Worm (Caenorhabditis elegans) whole organism, young adult: ENCODE measurements around the gene F32H5.3.

Source experiments
- B0019.2 ChIP-seq: fragments of 200-800 bp; sonication (Bioruptor generic); conservative IDR thresholded peaks from 2 replicates; pipeline ENCODE4 v1.3.6; 2022; ENCODE audit warnings: missing genetic modification reagents, missing genetic modification characterization, missing compliant biosample characterization
- B0261.1 ChIP-seq: sonication (generic microtip); optimal IDR thresholded peaks from 2 replicates; lab custom pipeline; 2016; ENCODE audit warnings: mild to moderate bottlenecking, missing genetic modification characterization, moderate library complexity, missing compliant biosample characterization
- ama-1 ChIP-seq, 3 experiments: fragments of 150-350 bp in 1 of 3; sonication (generic microtip) in 2 of 3; optimal IDR thresholded peaks; 2 replicates each; lab custom pipeline; 2014 to 2018; ENCODE audit warnings: missing biosample characterization in 2 of 3, missing genetic modification characterization in 2 of 3, missing genetic modification reagents in 2 of 3
- ceh-40 ChIP-seq: fragments of 200-800 bp; sonication (Bioruptor generic); IDR thresholded peaks from 2 replicates; pipeline ENCODE4 v1.3.6; 2022; ENCODE audit warnings: missing genetic modification characterization, missing compliant biosample characterization
- chd-7 ChIP-seq: sonication (generic microtip); optimal IDR thresholded peaks from 2 replicates; lab custom pipeline; 2016; ENCODE audit warnings: mild to moderate bottlenecking, missing genetic modification characterization, moderate library complexity, missing compliant biosample characterization
- dox-1 ChIP-seq: fragments of 200-800 bp; sonication (Bioruptor generic); IDR thresholded peaks from 2 replicates; pipeline ENCODE4 v1.3.6; 2022; ENCODE audit warnings: missing genetic modification reagents, missing genetic modification characterization, missing compliant biosample characterization
- lin-40 ChIP-seq: sonication (generic microtip); optimal IDR thresholded peaks from 2 replicates; lab custom pipeline; 2016; ENCODE audit warnings: missing genetic modification characterization, mild to moderate bottlenecking, missing compliant biosample characterization, missing genotype, missing genetic modification reagents
- mes-4 ChIP-seq: sonication (generic microtip); optimal IDR thresholded peaks from 2 replicates; lab custom pipeline; 2016; ENCODE audit warnings: missing genotype, missing genetic modification characterization, missing compliant biosample characterization
- nhr-80 ChIP-seq: sonication (generic microtip); optimal IDR thresholded peaks from 2 replicates; lab custom pipeline; 2016; ENCODE audit warnings: missing genetic modification characterization, missing compliant biosample characterization
- pbrm-1 ChIP-seq: fragments of 200-800 bp; sonication (Bioruptor generic); IDR thresholded peaks from 2 replicates; pipeline ENCODE4 v1.3.6; 2022; ENCODE audit warnings: missing genetic modification reagents, missing genetic modification characterization, missing compliant biosample characterization
- snpc-4 ChIP-seq, 5 experiments: fragments of 150-350 bp in 1 of 5; sonication (generic microtip) in 4 of 5; optimal IDR thresholded peaks; 2 replicates each; lab custom pipeline; 2014 to 2018; ENCODE audit warnings: missing genetic modification characterization in 5 of 5, missing biosample characterization in 3 of 5, antibody characterized with exemption in 2 of 5, mild to moderate bottlenecking in 2 of 5, missing compliant biosample characterization in 2 of 5, missing genotype in 2 of 5, moderate library complexity in 2 of 5, missing genetic modification reagents in 1 of 5
- tbx-9 ChIP-seq: sonication (generic microtip); optimal IDR thresholded peaks from 2 replicates; lab custom pipeline; 2016; ENCODE audit warnings: borderline replicate concordance, missing genetic modification characterization, inconsistent platforms, missing compliant biosample characterization
- ztf-26 ChIP-seq: sonication (generic microtip); optimal IDR thresholded peaks from 2 replicates; lab custom pipeline; 2017; ENCODE audit warnings: missing genetic modification characterization, missing compliant biosample characterization

ce11 chrV:13324933-13325760 lies 34.0 kb upstream of the F32H5.3 start, which contains the start of gene C50B6.7:
- TF ChIP-seq snpc-4 (GFP tag; optimal IDR thresholded peaks at IDR 0.05; lab: Kevin White, UChicago) (no peak), snpc-4 (tag; optimal IDR thresholded peaks at IDR 0.05; lab: Kevin White, UChicago) (no peak), nhr-80 (tag; lab: Kevin White, UChicago) (peak; percentile 32), ama-1 (optimal IDR thresholded peaks at IDR 0.05; lab: Kevin White, UChicago) (no peak), ama-1 (GFP tag; optimal IDR thresholded peaks at IDR 0.05; lab: Kevin White, UChicago) (no peak), tbx-9 (tag; lab: Kevin White, UChicago) (no peak), B0019.2 (GFP tag; lab: Robert Waterston, UW) (no peak), chd-7 (tag; lab: Kevin White, UChicago) (no peak), dox-1 (GFP tag; lab: Robert Waterston, UW) (no peak), lin-40 (tag; lab: Kevin White, UChicago) (no peak), B0261.1 (no peak), ceh-40 (GFP tag; lab: Robert Waterston, UW) (no peak), pbrm-1 (GFP tag; lab: Robert Waterston, UW) (no peak), ztf-26 (no peak), mes-4 (tag; lab: Kevin White, UChicago) (no peak)
